Worm (Caenorhabditis elegans): ENCODE data around the gene upp-1.

DNA sequence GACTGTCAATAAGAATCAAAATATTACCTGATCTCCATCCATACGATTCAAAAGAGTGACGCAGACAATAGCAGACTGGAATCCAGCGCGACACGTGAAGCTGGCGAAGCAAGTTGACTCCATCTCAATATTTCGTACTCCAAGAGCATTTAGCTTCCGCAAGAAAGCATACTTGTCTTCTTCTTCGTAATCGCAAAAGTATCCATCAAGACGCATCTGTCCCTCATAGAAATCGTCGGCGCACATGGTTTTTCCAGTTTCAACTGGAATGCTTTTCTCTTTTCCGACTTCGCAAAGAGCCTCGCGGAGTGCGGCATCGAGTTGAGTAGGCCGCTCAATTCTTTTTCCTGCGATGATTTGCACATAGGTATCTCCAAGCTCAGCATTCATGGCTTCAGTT, 1.6 kb downstream of the upp-1 start:
- TF ChIP-seq ztf-4 (tag; optimal IDR thresholded peaks at IDR 0.05) (no peak), lin-15B (tag; optimal IDR thresholded peaks at IDR 0.05) (no peak), lin-39 (tag; optimal IDR thresholded peaks at IDR 0.05) (no peak), unc-62 (GFP tag; optimal IDR thresholded peaks at IDR 0.05) (no peak), tbx-2 (tag; optimal IDR thresholded peaks at IDR 0.05) (no peak), mml-1 (tag; optimal IDR thresholded peaks at IDR 0.05) (no peak)
